Worm (Caenorhabditis elegans) whole organism, L4/young adult: ENCODE data around the gene B0410.3.

Experiments
- W03F9.2 ChIP-seq: fragments of 150-350 bp; optimal IDR thresholded peaks from 2 replicates; lab custom pipeline; 2014; ENCODE audit warnings: missing biosample characterization, missing genetic modification characterization
- dao-5 ChIP-seq: sonication (generic microtip); optimal IDR thresholded peaks from 2 replicates; lab custom pipeline; 2016; ENCODE audit warnings: missing genotype, missing genetic modification characterization, moderate library complexity, missing compliant biosample characterization
- him-1 ChIP-seq: sonication (generic microtip); optimal IDR thresholded peaks from 2 replicates; lab custom pipeline; 2016; ENCODE audit warnings: missing genotype, missing genetic modification reagents, missing genetic modification characterization, missing compliant biosample characterization

- TF ChIP-seq him-1 (tag; lab: Kevin White, UChicago) = no peak
- no peak for TF ChIP-seq dao-5 (tag; lab: Kevin White, UChicago)
- no peak for TF ChIP-seq W03F9.2
Observed at ce11 chrX:2912689-2913088, 21.4 kb upstream of the B0410.3 start.
